Worm (Caenorhabditis elegans): ENCODE data around the gene clec-199.

ce11 chrIV:17311842-17312241 is 39.8 kb upstream of the clec-199 start, which contains the start of gene snf-9:
- TF ChIP-seq elt-3 (tag; optimal IDR thresholded peaks at IDR 0.05) (no peak), unc-62 (GFP tag; optimal IDR thresholded peaks at IDR 0.05) (no peak)
